Worm (Caenorhabditis elegans): ENCODE data around the gene gcy-22.

ce11 chrV:20868329-20868728 is 43.5 kb upstream of the gcy-22 start, which contains the start of gene F31D4.8:
- TF ChIP-seq W03F9.2 (tag; optimal IDR thresholded peaks at IDR 0.05): no peak
- TF ChIP-seq him-1 (tag; optimal IDR thresholded peaks at IDR 0.05): no peak
- TF ChIP-seq dao-5 (tag; optimal IDR thresholded peaks at IDR 0.05): no peak

Measured in whole organism, L4/young adult.